Worm (Caenorhabditis elegans): ENCODE results near the gene C34C12.2.

DNA sequence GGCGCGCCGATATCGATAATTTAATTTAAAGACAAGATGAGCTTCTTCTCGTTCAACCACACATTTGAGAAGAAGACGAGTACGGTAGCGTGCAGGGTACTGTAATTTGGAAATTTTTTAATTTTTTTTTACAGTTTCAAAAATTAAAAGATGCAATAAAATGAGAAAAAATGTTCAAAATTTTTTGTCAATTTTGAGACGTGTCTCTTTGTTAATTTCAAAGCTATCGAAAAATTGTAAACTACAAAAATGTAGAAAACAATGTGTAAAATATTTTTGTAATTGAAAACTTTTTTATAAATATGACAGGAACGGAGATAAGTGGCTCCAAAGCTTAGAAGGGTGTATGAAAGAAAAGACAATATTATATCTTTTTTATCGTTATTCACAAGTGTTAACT is 22.2 kb upstream of the C34C12.2 start, which contains the start of gene K01A11.1:
- no peak for TF ChIP-seq nhr-76 (tag; optimal IDR thresholded peaks at IDR 0.05)
- TF ChIP-seq unc-62 (GFP tag; optimal IDR thresholded peaks at IDR 0.05 in 1 of 2): no peak
- no peak for TF ChIP-seq unc-62 (tag; optimal IDR thresholded peaks at IDR 0.05)
- no peak for TF ChIP-seq pqm-1 (tag; optimal IDR thresholded peaks at IDR 0.05)
- TF ChIP-seq aha-1 (tag): no peak
- TF ChIP-seq lir-3 (tag; optimal IDR thresholded peaks at IDR 0.05): no peak
- no peak for TF ChIP-seq dve-1 (tag; optimal IDR thresholded peaks at IDR 0.05; ENCODE audit: insufficient read depth)
- no peak for TF ChIP-seq jun-1 (tag; optimal IDR thresholded peaks at IDR 0.05)
- no peak for TF ChIP-seq nhr-28 (tag; optimal IDR thresholded peaks at IDR 0.05)
- TF ChIP-seq pha-4 (GFP tag; IDR thresholded peaks at IDR 0.05): no peak
- TF ChIP-seq pha-4 (tag; optimal IDR thresholded peaks at IDR 0.05): no peak
- no peak for TF ChIP-seq madf-9 (GFP tag; conservative IDR thresholded peaks at IDR 0.05)
- TF ChIP-seq spr-1 (tag; optimal IDR thresholded peaks at IDR 0.05): no peak
